Worm (Caenorhabditis elegans): ENCODE results near the gene glrx-21.

DNA sequence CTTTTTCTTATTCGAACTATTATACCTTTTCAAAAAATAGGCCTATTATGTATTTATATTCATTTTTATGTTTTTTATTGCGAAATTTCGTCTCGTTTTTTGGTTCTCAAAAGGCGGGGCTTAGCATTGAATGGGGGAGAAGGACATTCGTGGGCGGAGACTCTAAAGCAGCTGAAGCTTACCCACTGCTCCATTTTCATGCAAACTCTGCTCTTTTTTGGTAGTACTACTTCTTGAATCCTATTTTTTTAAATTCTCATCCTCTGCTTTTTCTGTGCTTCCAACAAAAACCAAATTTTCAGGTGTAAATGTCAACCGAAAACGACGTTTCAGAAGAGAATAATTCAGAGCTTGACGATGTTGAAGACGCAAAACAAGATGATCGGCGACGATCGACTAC is 4.5 kb downstream of the glrx-21 start, which contains the start of gene ZK121.2:
- TF ChIP-seq dmd-4 (tag; optimal IDR thresholded peaks at IDR 0.05): no peak
- TF ChIP-seq elt-3 (tag; optimal IDR thresholded peaks at IDR 0.05): no peak
